Worm (Caenorhabditis elegans) whole organism, late embryonic: ENCODE measurements around the gene cal-5.

Experiments
- C08G9.2 ChIP-seq: sonication (generic microtip); optimal IDR thresholded peaks from 2 replicates; lab custom pipeline; 2016; ENCODE audit warnings: mild to moderate bottlenecking, missing genetic modification characterization, moderate library complexity, missing compliant biosample characterization
- C38D4.7 ChIP-seq: fragments of 200-800 bp; sonication (Bioruptor generic); optimal IDR thresholded peaks from 2 replicates; lab custom pipeline; 2018; ENCODE audit warnings: mild to moderate bottlenecking, missing genetic modification characterization, moderate library complexity, missing compliant biosample characterization
- F13H6.1 ChIP-seq: sonication (generic microtip); optimal IDR thresholded peaks from 2 replicates; lab custom pipeline; 2016; ENCODE audit warnings: missing genetic modification characterization, missing compliant biosample characterization
- K09A11.1 ChIP-seq: sonication (generic microtip); optimal IDR thresholded peaks from 2 replicates; lab custom pipeline; 2017; ENCODE audit warnings: antibody characterized with exemption, mild to moderate bottlenecking, missing genetic modification characterization, missing compliant biosample characterization; ENCODE audit not compliant: insufficient read depth
- ama-1 ChIP-seq: fragments of 150-350 bp; optimal IDR thresholded peaks from 2 replicates; lab custom pipeline; 2014
- ceh-18 ChIP-seq: sonication (generic microtip); optimal IDR thresholded peaks from 2 replicates; lab custom pipeline; 2016; ENCODE audit warnings: missing genetic modification characterization, missing compliant biosample characterization
- ceh-19 ChIP-seq: fragments of 200-800 bp; sonication (Bioruptor generic); optimal IDR thresholded peaks from 2 replicates; lab custom pipeline; 2018; ENCODE audit warnings: mild to moderate bottlenecking, missing genetic modification characterization, missing compliant biosample characterization
- ceh-2 ChIP-seq: sonication (generic microtip); optimal IDR thresholded peaks from 2 replicates; lab custom pipeline; 2016; ENCODE audit warnings: missing genotype, missing genetic modification characterization, missing compliant biosample characterization
- ceh-30 ChIP-seq: fragments of 150-350 bp; optimal IDR thresholded peaks from 2 replicates; lab custom pipeline; 2014; ENCODE audit warnings: missing biosample characterization, missing genetic modification characterization
- ceh-31 ChIP-seq: sonication (generic microtip); optimal IDR thresholded peaks from 2 replicates; lab custom pipeline; 2016; ENCODE audit warnings: missing genetic modification characterization, missing compliant biosample characterization
- ceh-34 ChIP-seq: sonication (generic microtip); optimal IDR thresholded peaks from 2 replicates; lab custom pipeline; 2016; ENCODE audit warnings: mild to moderate bottlenecking, missing genetic modification characterization, missing compliant biosample characterization
- ceh-45 ChIP-seq: fragments of 200-800 bp; sonication (Bioruptor generic); IDR thresholded peaks from 2 replicates; pipeline ENCODE4 v1.3.6; 2022; ENCODE audit warnings: missing genetic modification reagents, missing genetic modification characterization, missing compliant biosample characterization
- ceh-9 ChIP-seq: sonication (generic microtip); optimal IDR thresholded peaks from 2 replicates; lab custom pipeline; 2016; ENCODE audit warnings: mild to moderate bottlenecking, missing genetic modification characterization, inconsistent platforms, missing compliant biosample characterization
- dmd-4 ChIP-seq: sonication (generic microtip); optimal IDR thresholded peaks from 2 replicates; lab custom pipeline; 2016; ENCODE audit warnings: borderline replicate concordance, missing genetic modification characterization, missing compliant biosample characterization
- dve-1 ChIP-seq: sonication (generic microtip); optimal IDR thresholded peaks from 2 replicates; lab custom pipeline; 2017; ENCODE audit warnings: antibody characterized with exemption, mild to moderate bottlenecking, missing genetic modification characterization, missing compliant biosample characterization
- elt-2 ChIP-seq: sonication (generic microtip); optimal IDR thresholded peaks from 2 replicates; lab custom pipeline; 2016; ENCODE audit warnings: missing genetic modification reagents, missing genetic modification characterization, missing compliant biosample characterization
- elt-4 ChIP-seq: sonication (generic microtip); optimal IDR thresholded peaks from 2 replicates; lab custom pipeline; 2016; ENCODE audit warnings: missing genetic modification characterization, missing compliant biosample characterization
- fkh-6 ChIP-seq: sonication (generic microtip); optimal IDR thresholded peaks from 2 replicates; lab custom pipeline; 2016; ENCODE audit warnings: missing genetic modification characterization, missing compliant biosample characterization
- hlh-13 ChIP-seq: fragments of 200-800 bp; sonication (Bioruptor generic); optimal IDR thresholded peaks from 2 replicates; lab custom pipeline; 2018; ENCODE audit warnings: mild to moderate bottlenecking, missing genetic modification characterization, missing compliant biosample characterization
- hlh-6 ChIP-seq: sonication (generic microtip); optimal IDR thresholded peaks from 2 replicates; lab custom pipeline; 2016; ENCODE audit warnings: missing genotype, missing genetic modification characterization, missing compliant biosample characterization
- lim-6 ChIP-seq: sonication (generic microtip); optimal IDR thresholded peaks from 2 replicates; lab custom pipeline; 2016; ENCODE audit warnings: missing genetic modification characterization, missing compliant biosample characterization
- mec-3 ChIP-seq: sonication (generic microtip); optimal IDR thresholded peaks from 2 replicates; lab custom pipeline; 2016; ENCODE audit warnings: borderline replicate concordance, missing genetic modification characterization, missing compliant biosample characterization
- pat-9 ChIP-seq: fragments of 200-800 bp; sonication (Bioruptor generic); optimal IDR thresholded peaks from 2 replicates; lab custom pipeline; 2018; ENCODE audit warnings: mild to moderate bottlenecking, missing genetic modification characterization, moderate library complexity, missing compliant biosample characterization
- pax-1 ChIP-seq: fragments of 150-350 bp; optimal IDR thresholded peaks from 2 replicates; lab custom pipeline; 2014; ENCODE audit warnings: missing biosample characterization, missing genetic modification characterization
- pha-2 ChIP-seq: sonication (generic microtip); optimal IDR thresholded peaks from 2 replicates; lab custom pipeline; 2017; ENCODE audit warnings: mild to moderate bottlenecking, missing genetic modification characterization, missing compliant biosample characterization
- pqm-1 ChIP-seq: sonication (generic microtip); optimal IDR thresholded peaks from 2 replicates; lab custom pipeline; 2016; ENCODE audit warnings: missing genetic modification characterization, missing compliant biosample characterization
- ref-2 ChIP-seq: sonication (generic microtip); optimal IDR thresholded peaks from 2 replicates; lab custom pipeline; 2016; ENCODE audit warnings: missing genetic modification characterization, missing compliant biosample characterization
- sdc-2 ChIP-seq: sonication (generic microtip); optimal IDR thresholded peaks from 2 replicates; lab custom pipeline; 2016; ENCODE audit warnings: missing genotype, missing genetic modification characterization, missing compliant biosample characterization
- tbx-2 ChIP-seq: sonication (generic microtip); optimal IDR thresholded peaks from 2 replicates; lab custom pipeline; 2016; ENCODE audit warnings: missing genetic modification characterization, missing compliant biosample characterization
- tbx-7 ChIP-seq: sonication (generic microtip); optimal IDR thresholded peaks from 2 replicates; lab custom pipeline; 2016; ENCODE audit warnings: missing genotype, missing genetic modification characterization, missing compliant biosample characterization
- ttx-3 ChIP-seq: sonication (generic microtip); optimal IDR thresholded peaks from 2 replicates; lab custom pipeline; 2016; ENCODE audit warnings: missing genetic modification reagents, missing genetic modification characterization, missing compliant biosample characterization
- unc-42 ChIP-seq: sonication (generic microtip); optimal IDR thresholded peaks from 2 replicates; lab custom pipeline; 2016; ENCODE audit warnings: missing genotype, missing genetic modification characterization, missing compliant biosample characterization
- unc-55 ChIP-seq: sonication (generic microtip); optimal IDR thresholded peaks from 2 replicates; lab custom pipeline; 2017; ENCODE audit warnings: missing biosample characterization, missing genetic modification reagents, missing genetic modification characterization
- unc-86 ChIP-seq: sonication (generic microtip); optimal IDR thresholded peaks from 2 replicates; lab custom pipeline; 2016; ENCODE audit warnings: missing genetic modification characterization, missing compliant biosample characterization
- ztf-16 ChIP-seq: sonication (generic microtip); optimal IDR thresholded peaks from 2 replicates; lab custom pipeline; 2017; ENCODE audit warnings: missing genetic modification characterization, missing compliant biosample characterization

cal-5 gene

ce11 chrX:5077696-5078343, at the start of gene cal-5:
cal-5 (minus strand) TSS chrX:5077961.
- no peak for TF ChIP-seq dve-1 (tag; lab: Kevin White, UChicago)
- TF ChIP-seq dmd-4 (tag; lab: Kevin White, UChicago): peak; percentile 6
- peak; percentile 43 for TF ChIP-seq ref-2
- no peak for TF ChIP-seq hlh-13
- no peak for TF ChIP-seq fkh-6 (tag; lab: Kevin White, UChicago)
- no peak for TF ChIP-seq ceh-34
- no peak for TF ChIP-seq F13H6.1 (tag; lab: Kevin White, UChicago)
- TF ChIP-seq tbx-7 (tag; lab: Kevin White, UChicago): no peak
- peak; percentile 42 for TF ChIP-seq sdc-2 (tag; lab: Kevin White, UChicago)
- TF ChIP-seq lim-6 (tag; lab: Kevin White, UChicago): no peak
- TF ChIP-seq elt-2 (tag; lab: Kevin White, UChicago): peak; percentile 13
- no peak for TF ChIP-seq elt-4 (tag; lab: Kevin White, UChicago)
- TF ChIP-seq tbx-2 (tag; lab: Kevin White, UChicago): peak; percentile 27
- no peak for TF ChIP-seq ceh-19 (GFP tag; lab: Kevin White, UChicago)
- no peak for TF ChIP-seq ceh-2 (tag; lab: Kevin White, UChicago)
- TF ChIP-seq K09A11.1: no peak
- no peak for TF ChIP-seq ceh-9 (tag; lab: Kevin White, UChicago)
- no peak for TF ChIP-seq unc-55 (GFP tag; lab: Kevin White, UChicago)
- TF ChIP-seq ceh-18 (tag; lab: Kevin White, UChicago): peak; percentile 8
- TF ChIP-seq C08G9.2 (tag; lab: Kevin White, UChicago): no peak
- peak; percentile 71 for TF ChIP-seq hlh-6 (tag; lab: Kevin White, UChicago)
- TF ChIP-seq ceh-45 (GFP tag; lab: Robert Waterston, UW): no peak
- peak; percentile 43 for TF ChIP-seq pqm-1 (tag; lab: Kevin White, UChicago)

- TF ChIP-seq ama-1 (no peak), unc-42 (tag; lab: Kevin White, UChicago) (peak; percentile 55)
Observed at ce11 chrX:5124288-5124687, 46.5 kb upstream of the cal-5 start.

ce11 chrX:5122791-5123414, 45.1 kb upstream of the cal-5 start:
- TF ChIP-seq ceh-2 (tag; lab: Kevin White, UChicago) (no peak), unc-86 (tag; lab: Kevin White, UChicago) (no peak), elt-4 (tag; lab: Kevin White, UChicago) (no peak), pha-2 (tag; lab: Kevin White, UChicago) (peak; percentile 51), pax-1 (tag; lab: Kevin White, UChicago) (peak; percentile 38), ceh-19 (GFP tag; lab: Kevin White, UChicago) (peak; percentile 7), ceh-31 (tag; lab: Kevin White, UChicago) (peak; percentile 11), elt-2 (tag; lab: Kevin White, UChicago) (peak; percentile 41), tbx-2 (tag; lab: Kevin White, UChicago) (peak; percentile 22), pqm-1 (tag; lab: Kevin White, UChicago) (no peak), sdc-2 (tag; lab: Kevin White, UChicago) (peak; percentile 36), ceh-30 (tag; lab: Kevin White, UChicago) (no peak), ceh-34 (peak; percentile 22), ttx-3 (tag; lab: Kevin White, UChicago) (no peak), pat-9 (tag; lab: Kevin White, UChicago) (no peak), C38D4.7 (GFP tag; lab: Kevin White, UChicago) (no peak), mec-3 (no peak), ztf-16 (tag; lab: Kevin White, UChicago) (no peak)
